Fruit fly (Drosophila melanogaster) whole organism, wandering third instar larva: Measurements from ENCODE around the gene sphinx2.

Experiments
- CG32264 ChIP-seq: fragments of 200-800 bp; sonication (Bioruptor generic); optimal IDR thresholded peaks from 2 replicates; lab custom pipeline; 2016; ENCODE audit warnings: missing biosample characterization, missing genetic modification characterization
- CrebA ChIP-seq: fragments of 200-800 bp; sonication (Bioruptor generic); optimal IDR thresholded peaks from 2 replicates; lab custom pipeline; 2016; ENCODE audit warnings: missing biosample characterization, mild to moderate bottlenecking, missing genetic modification characterization, borderline replicate concordance
- Dfd ChIP-seq: fragments of >200 bp; optimal IDR thresholded peaks from 2 replicates; lab custom pipeline; 2017; ENCODE audit warnings: missing biosample characterization, missing genetic modification characterization
- Dif ChIP-seq: fragments of 200-275, 200-300 bp; sonication (Bioruptor generic); optimal IDR thresholded peaks from 2 replicates; lab custom pipeline; 2018; ENCODE audit warnings: missing biosample characterization, missing genetic modification characterization; ENCODE audit not compliant: partially characterized antibody
- HLH106 ChIP-seq: fragments of 200-800 bp; optimal IDR thresholded peaks from 3 replicates; lab custom pipeline; 2019; ENCODE audit warnings: missing biosample characterization, mild to moderate bottlenecking, missing genetic modification characterization, moderate library complexity
- Hnf4 ChIP-seq: fragments of 200-800 bp; sonication (Bioruptor generic); optimal IDR thresholded peaks from 2 replicates; lab custom pipeline; 2016; ENCODE audit warnings: missing biosample characterization, mild to moderate bottlenecking, missing genetic modification characterization
- Mio ChIP-seq: sonication (Bioruptor generic); optimal IDR thresholded peaks from 2 replicates; lab custom pipeline; 2016; ENCODE audit warnings: missing biosample characterization, missing genetic modification characterization
- Myc ChIP-seq: fragments of >200 bp; optimal IDR thresholded peaks from 2 replicates; lab custom pipeline; 2017
- Rel ChIP-seq, 2 experiments: fragments of 200-800 bp; sonication (Bioruptor generic) in 1 of 2; optimal IDR thresholded peaks; 2 replicates in 1 of 2; 3 replicates in 1 of 2; lab custom pipeline; 2016 to 2019; ENCODE audit warnings: mild to moderate bottlenecking in 2 of 2, missing biosample characterization in 2 of 2, missing genetic modification characterization in 2 of 2, moderate library complexity in 1 of 2
- br ChIP-seq: fragments of 200-800 bp; sonication (Bioruptor generic); optimal IDR thresholded peaks from 2 replicates; lab custom pipeline; 2016; ENCODE audit warnings: missing biosample characterization, missing genetic modification characterization
- brk ChIP-seq: fragments of 200-800 bp; sonication (Bioruptor generic); optimal IDR thresholded peaks from 2 replicates; lab custom pipeline; 2016; ENCODE audit warnings: missing biosample characterization, mild to moderate bottlenecking, missing genetic modification characterization
- dl ChIP-seq, 2 experiments: fragments of 175-275, 200-275 bp in 1 of 2; fragments of 200-275 bp in 1 of 2; sonication (Bioruptor generic); optimal IDR thresholded peaks; lab custom pipeline; 2018; ENCODE audit warnings: mild to moderate bottlenecking in 2 of 2, missing biosample characterization in 2 of 2, missing genetic modification characterization in 2 of 2, moderate library complexity in 2 of 2; ENCODE audit not compliant: partially characterized antibody in 2 of 2, insufficient read depth in 1 of 2
- dmrt93B ChIP-seq: fragments of 200-800 bp; sonication (Bioruptor generic); optimal IDR thresholded peaks from 2 replicates; lab custom pipeline; 2018; ENCODE audit warnings: missing biosample characterization, mild to moderate bottlenecking, missing genetic modification characterization
- dsf ChIP-seq: sonication (Bioruptor generic); optimal IDR thresholded peaks from 2 replicates; lab custom pipeline; 2016; ENCODE audit warnings: missing biosample characterization, missing genetic modification characterization, borderline replicate concordance
- ey ChIP-seq: fragments of 200-800 bp; sonication (Bioruptor generic); optimal IDR thresholded peaks from 2 replicates; lab custom pipeline; 2016; ENCODE audit warnings: missing biosample characterization, missing genetic modification characterization
- foxo ChIP-seq, 2 experiments: fragments of 200-800 bp; sonication (Bioruptor generic); optimal IDR thresholded peaks; 2 replicates in 1 of 2; 3 replicates in 1 of 2; lab custom pipeline; 2016 to 2017; ENCODE audit warnings: missing biosample characterization in 2 of 2, missing genetic modification characterization in 2 of 2
- fru ChIP-seq: fragments of 200-800 bp; sonication (Bioruptor generic); optimal IDR thresholded peaks from 3 replicates; lab custom pipeline; 2016; ENCODE audit warnings: missing biosample characterization, mild to moderate bottlenecking, missing genetic modification characterization
- h ChIP-seq: fragments of 200-800 bp; sonication (Bioruptor generic); optimal IDR thresholded peaks from 3 replicates; lab custom pipeline; 2016; ENCODE audit warnings: missing biosample characterization, mild to moderate bottlenecking, missing genetic modification characterization
- jim ChIP-seq: fragments of 175-275, 200-325 bp; sonication (Bioruptor generic); optimal IDR thresholded peaks from 2 replicates; lab custom pipeline; 2016; ENCODE audit warnings: missing biosample characterization, mild to moderate bottlenecking, missing genetic modification characterization
- lola ChIP-seq: fragments of >200 bp; optimal IDR thresholded peaks from 2 replicates; lab custom pipeline; 2017; ENCODE audit warnings: missing biosample characterization, missing genetic modification characterization
- pan ChIP-seq: fragments of >200 bp; optimal IDR thresholded peaks from 2 replicates; lab custom pipeline; 2017
- psq ChIP-seq: fragments of 200-800 bp; sonication (Bioruptor generic); optimal IDR thresholded peaks from 3 replicates; lab custom pipeline; 2017; ENCODE audit warnings: missing biosample characterization, mild to moderate bottlenecking, missing genetic modification characterization, moderate library complexity
- rgr ChIP-seq: fragments of 200-800 bp; sonication (Bioruptor generic); optimal IDR thresholded peaks from 3 replicates; lab custom pipeline; 2016; ENCODE audit warnings: missing biosample characterization, mild to moderate bottlenecking, missing genetic modification characterization
- tai ChIP-seq: sonication (Bioruptor generic); optimal IDR thresholded peaks from 2 replicates; lab custom pipeline; 2016; ENCODE audit warnings: missing biosample characterization, missing genetic modification characterization
- usp ChIP-seq: fragments of >200 bp; optimal IDR thresholded peaks from 2 replicates; lab custom pipeline; 2017; ENCODE audit warnings: missing biosample characterization, missing genetic modification characterization

sphinx2 gene

dm6 chr3L:7434715-7435653, 5.5 kb downstream of the sphinx2 start, which contains the start of gene Rac2 (continued):
- peak; percentile 60 for TF ChIP-seq HLH106 (tag; lab: Kevin White, UChicago)
- peak; percentile 21 for TF ChIP-seq dmrt93B (GFP tag; lab: Kevin White, UChicago)
- TF ChIP-seq lola: no peak
- TF ChIP-seq usp: no peak
- peak; percentile 28 for TF ChIP-seq Hnf4 (GFP tag; lab: Kevin White, UChicago)
- no peak for TF ChIP-seq brk (GFP tag; lab: Kevin White, UChicago)
- TF ChIP-seq dsf (GFP tag; lab: Kevin White, UChicago): no peak
- TF ChIP-seq br (GFP tag; lab: Kevin White, UChicago): peak; percentile 37
- no peak for TF ChIP-seq Mio (GFP tag; lab: Kevin White, UChicago)
- TF ChIP-seq fru (GFP tag; lab: Kevin White, UChicago): peak; percentile 61

DNA sequence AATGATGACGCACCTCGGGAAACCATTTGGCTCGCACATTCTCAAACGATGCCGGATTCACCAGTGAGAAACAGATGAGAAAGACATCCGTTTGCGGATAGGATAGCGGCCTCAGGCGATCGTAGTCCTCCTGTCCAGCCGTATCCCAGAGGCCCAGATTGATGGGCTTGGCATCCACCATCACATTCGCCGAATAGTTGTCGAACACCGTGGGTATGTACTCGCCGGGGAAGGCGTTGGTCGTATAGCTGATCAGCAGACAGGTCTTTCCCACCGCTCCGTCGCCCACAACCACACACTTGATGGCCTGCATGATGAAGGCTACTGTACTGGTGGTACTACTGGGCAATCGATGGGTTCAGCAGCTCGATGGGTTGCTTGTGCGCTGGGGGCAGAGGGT, 6.3 kb downstream of the sphinx2 start:
- TF ChIP-seq rgr (GFP tag; lab: Kevin White, UChicago) (no peak), ey (GFP tag; lab: Kevin White, UChicago) (no peak)

DNA sequence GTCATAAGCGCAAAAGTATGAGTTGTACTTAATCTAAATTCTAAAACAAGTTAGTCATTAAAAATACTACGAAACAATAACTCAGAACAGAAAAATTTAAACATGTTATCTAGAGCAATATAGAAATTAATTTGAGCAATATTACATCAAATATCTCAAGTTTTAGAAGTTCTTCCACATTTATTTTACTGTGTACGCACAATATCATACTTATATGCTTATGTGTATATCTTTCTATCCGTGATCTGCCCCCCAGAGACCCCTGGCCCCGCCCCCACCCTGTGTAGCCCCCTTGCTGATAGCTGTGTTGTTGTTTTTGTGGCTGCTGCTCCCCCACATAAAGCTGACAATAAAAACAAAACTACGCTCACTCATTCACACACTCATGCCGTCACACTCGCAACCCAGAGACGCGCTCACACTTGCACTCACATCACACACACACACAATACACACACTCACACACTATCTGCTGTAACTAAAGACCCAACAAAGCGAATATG, 7.2 kb downstream of the sphinx2 start:
- no peak for TF ChIP-seq HLH106 (tag; lab: Kevin White, UChicago)
- no peak for TF ChIP-seq CG32264
- TF ChIP-seq rgr (GFP tag; lab: Kevin White, UChicago): no peak
- TF ChIP-seq Dfd (GFP tag; lab: Kevin White, UChicago): peak; percentile 21
- no peak for TF ChIP-seq dl (GFP tag; optimal IDR thresholded peaks at IDR 0.05; lab: Kevin White, UChicago; ENCODE audit: insufficient read depth in 1 of 2, partially characterized antibody in 2 of 2)
- TF ChIP-seq Myc (lab: Kevin White, UChicago): no peak
- TF ChIP-seq foxo (GFP tag; optimal IDR thresholded peaks at IDR 0.05; lab: Kevin White, UChicago): peak in 1 of 2 experiments; percentile 15
- no peak for TF ChIP-seq tai (GFP tag; lab: Kevin White, UChicago)

DNA sequence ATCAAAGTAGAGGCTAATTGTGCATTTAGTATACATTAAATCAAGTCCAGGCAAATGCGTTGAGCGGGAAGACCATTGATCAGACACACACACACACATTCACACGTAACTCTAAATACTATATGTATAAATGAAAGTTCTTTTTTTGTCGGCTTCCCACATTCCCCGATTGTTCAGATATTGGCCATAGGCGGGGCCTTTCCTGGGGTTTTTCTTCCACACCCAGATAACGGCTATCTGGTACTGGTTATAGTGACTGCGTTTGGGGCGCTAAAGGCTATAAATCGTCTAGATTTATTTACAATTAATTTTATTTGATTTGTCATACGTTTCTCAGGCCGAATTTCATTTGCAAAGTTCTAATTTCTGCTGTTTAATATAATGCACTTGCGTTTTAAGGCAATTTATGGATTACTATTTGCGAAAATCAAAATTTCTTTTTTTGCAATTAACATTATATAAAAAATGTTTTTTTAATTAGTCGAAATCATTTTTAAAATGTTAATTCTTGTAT, 7.7 kb downstream of the sphinx2 start:
- TF ChIP-seq dl (GFP tag; optimal IDR thresholded peaks at IDR 0.05; lab: Kevin White, UChicago; ENCODE audit: insufficient read depth in 1 of 2, partially characterized antibody in 2 of 2): peak in 1 of 2 experiments; percentile 40
- no peak for TF ChIP-seq Rel (GFP tag; optimal IDR thresholded peaks at IDR 0.05; lab: Kevin White, UChicago)
- peak; percentile 94 for TF ChIP-seq Rel (tag; optimal IDR thresholded peaks at IDR 0.05; lab: Kevin White, UChicago)
- TF ChIP-seq dmrt93B (GFP tag; lab: Kevin White, UChicago): no peak

DNA sequence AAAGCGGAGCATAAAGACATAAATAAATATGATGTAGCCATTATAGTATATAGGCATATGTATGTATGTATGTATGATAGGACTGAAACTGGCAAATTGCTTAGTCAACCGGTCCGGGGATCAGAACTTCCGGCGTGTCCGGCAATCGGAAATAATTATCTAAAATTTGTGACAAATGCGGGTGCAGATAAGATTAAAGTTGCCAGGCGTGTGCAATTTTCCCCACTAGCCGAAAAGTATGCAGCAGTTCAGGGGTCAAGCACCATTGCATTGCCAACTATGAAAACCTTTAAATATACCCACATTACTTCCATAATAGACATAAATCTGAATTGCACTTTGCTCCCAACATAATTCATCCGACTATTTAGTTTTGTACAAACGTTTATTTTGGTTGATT, 8.3 kb downstream of the sphinx2 start:
- TF ChIP-seq Rel (GFP tag; optimal IDR thresholded peaks at IDR 0.05; lab: Kevin White, UChicago) (no peak), Rel (tag; optimal IDR thresholded peaks at IDR 0.05; lab: Kevin White, UChicago) (no peak), h (GFP tag; lab: Kevin White, UChicago) (peak; percentile 4)

- TF ChIP-seq HLH106 (tag; lab: Kevin White, UChicago): no peak
- no peak for TF ChIP-seq jim (GFP tag; lab: Kevin White, UChicago)
- TF ChIP-seq CrebA: no peak
- TF ChIP-seq CG32264: no peak
- no peak for TF ChIP-seq pan (lab: Kevin White, UChicago)
- TF ChIP-seq br (GFP tag; lab: Kevin White, UChicago): no peak
- TF ChIP-seq, all 38 proteins: peak for 0
These were observed 17.0 kb downstream of the sphinx2 start, which contains the start of gene CG42458 for dm6 chr3L:7423517-7423916. Gene CG42458 (plus strand): TSS chr3L:7423827.

dm6 chr3L:7422578-7422977, 18.0 kb downstream of the sphinx2 start:
- no peak for TF ChIP-seq Myc (lab: Kevin White, UChicago)
- no peak for TF ChIP-seq psq (GFP tag; lab: Kevin White, UChicago)
- no peak for TF ChIP-seq Dif (GFP tag; lab: Kevin White, UChicago)
- no peak for TF ChIP-seq brk (GFP tag; lab: Kevin White, UChicago)
- no peak for TF ChIP-seq tai (GFP tag; lab: Kevin White, UChicago)
- TF ChIP-seq dmrt93B (GFP tag; lab: Kevin White, UChicago): no peak
